Worm (Caenorhabditis elegans) whole organism, late embryonic: Measurements from ENCODE around the gene nspc-12.

Source experiments
- C08G9.2 ChIP-seq: sonication (generic microtip); optimal IDR thresholded peaks from 2 replicates; lab custom pipeline; 2016; ENCODE audit warnings: mild to moderate bottlenecking, missing genetic modification characterization, moderate library complexity, missing compliant biosample characterization
- C38D4.7 ChIP-seq: fragments of 200-800 bp; sonication (Bioruptor generic); optimal IDR thresholded peaks from 2 replicates; lab custom pipeline; 2018; ENCODE audit warnings: mild to moderate bottlenecking, missing genetic modification characterization, moderate library complexity, missing compliant biosample characterization
- F13H6.1 ChIP-seq: sonication (generic microtip); optimal IDR thresholded peaks from 2 replicates; lab custom pipeline; 2016; ENCODE audit warnings: missing genetic modification characterization, missing compliant biosample characterization
- K09A11.1 ChIP-seq: sonication (generic microtip); optimal IDR thresholded peaks from 2 replicates; lab custom pipeline; 2017; ENCODE audit warnings: antibody characterized with exemption, mild to moderate bottlenecking, missing genetic modification characterization, missing compliant biosample characterization; ENCODE audit not compliant: insufficient read depth
- T23F11.4 ChIP-seq: fragments of 200-800 bp; sonication (Bioruptor generic); optimal IDR thresholded peaks from 2 replicates; lab custom pipeline; 2018; ENCODE audit warnings: mild to moderate bottlenecking, missing genetic modification characterization, missing compliant biosample characterization
- Y22D7AL.16 ChIP-seq: sonication (generic microtip); optimal IDR thresholded peaks from 2 replicates; lab custom pipeline; 2016; ENCODE audit warnings: missing genetic modification characterization, missing compliant biosample characterization
- ceh-2 ChIP-seq: sonication (generic microtip); optimal IDR thresholded peaks from 2 replicates; lab custom pipeline; 2016; ENCODE audit warnings: missing genotype, missing genetic modification characterization, missing compliant biosample characterization
- ceh-22 ChIP-seq: sonication (generic microtip); optimal IDR thresholded peaks from 2 replicates; lab custom pipeline; 2017; ENCODE audit warnings: missing biosample characterization, missing genetic modification characterization
- ceh-30 ChIP-seq: fragments of 150-350 bp; optimal IDR thresholded peaks from 2 replicates; lab custom pipeline; 2014; ENCODE audit warnings: missing biosample characterization, missing genetic modification characterization
- ceh-31 ChIP-seq: sonication (generic microtip); optimal IDR thresholded peaks from 2 replicates; lab custom pipeline; 2016; ENCODE audit warnings: missing genetic modification characterization, missing compliant biosample characterization
- ceh-34 ChIP-seq: sonication (generic microtip); optimal IDR thresholded peaks from 2 replicates; lab custom pipeline; 2016; ENCODE audit warnings: mild to moderate bottlenecking, missing genetic modification characterization, missing compliant biosample characterization
- ceh-45 ChIP-seq: fragments of 200-800 bp; sonication (Bioruptor generic); IDR thresholded peaks from 2 replicates; pipeline ENCODE4 v1.3.6; 2022; ENCODE audit warnings: missing genetic modification reagents, missing genetic modification characterization, missing compliant biosample characterization
- ceh-6 ChIP-seq: fragments of 200-800 bp; sonication (Bioruptor generic); optimal IDR thresholded peaks from 2 replicates; lab custom pipeline; 2018; ENCODE audit warnings: mild to moderate bottlenecking, missing genetic modification characterization, missing compliant biosample characterization
- dve-1 ChIP-seq: sonication (generic microtip); optimal IDR thresholded peaks from 2 replicates; lab custom pipeline; 2017; ENCODE audit warnings: antibody characterized with exemption, mild to moderate bottlenecking, missing genetic modification characterization, missing compliant biosample characterization
- elt-2 ChIP-seq: sonication (generic microtip); optimal IDR thresholded peaks from 2 replicates; lab custom pipeline; 2016; ENCODE audit warnings: missing genetic modification reagents, missing genetic modification characterization, missing compliant biosample characterization
- elt-4 ChIP-seq: sonication (generic microtip); optimal IDR thresholded peaks from 2 replicates; lab custom pipeline; 2016; ENCODE audit warnings: missing genetic modification characterization, missing compliant biosample characterization
- ets-4 ChIP-seq: sonication (generic microtip); optimal IDR thresholded peaks from 2 replicates; lab custom pipeline; 2016; ENCODE audit warnings: missing genetic modification characterization, missing compliant biosample characterization
- eyg-1 ChIP-seq: sonication (generic microtip); optimal IDR thresholded peaks from 2 replicates; lab custom pipeline; 2016; ENCODE audit warnings: missing genotype, missing genetic modification characterization, missing compliant biosample characterization
- fax-1 ChIP-seq: sonication (generic microtip); optimal IDR thresholded peaks from 2 replicates; lab custom pipeline; 2016; ENCODE audit warnings: missing genotype, missing genetic modification characterization, missing compliant biosample characterization
- fkh-10 ChIP-seq: fragments of 150-350 bp; optimal IDR thresholded peaks from 2 replicates; lab custom pipeline; 2014; ENCODE audit warnings: missing biosample characterization, missing genetic modification reagents, missing genetic modification characterization
- fkh-6 ChIP-seq: sonication (generic microtip); optimal IDR thresholded peaks from 2 replicates; lab custom pipeline; 2016; ENCODE audit warnings: missing genetic modification characterization, missing compliant biosample characterization
- gmeb-2 ChIP-seq: sonication (generic microtip); optimal IDR thresholded peaks from 2 replicates; lab custom pipeline; 2016; ENCODE audit warnings: missing genetic modification characterization, inconsistent platforms, missing compliant biosample characterization
- hlh-13 ChIP-seq: fragments of 200-800 bp; sonication (Bioruptor generic); optimal IDR thresholded peaks from 2 replicates; lab custom pipeline; 2018; ENCODE audit warnings: mild to moderate bottlenecking, missing genetic modification characterization, missing compliant biosample characterization
- hlh-15 ChIP-seq: sonication (generic microtip); optimal IDR thresholded peaks from 2 replicates; lab custom pipeline; 2016; ENCODE audit warnings: missing genetic modification characterization, missing compliant biosample characterization
- hlh-6 ChIP-seq: sonication (generic microtip); optimal IDR thresholded peaks from 2 replicates; lab custom pipeline; 2016; ENCODE audit warnings: missing genotype, missing genetic modification characterization, missing compliant biosample characterization
- hlh-8 ChIP-seq: sonication (generic microtip); optimal IDR thresholded peaks from 2 replicates; lab custom pipeline; 2016; ENCODE audit warnings: missing genotype, missing genetic modification characterization, missing compliant biosample characterization
- lin-11 ChIP-seq: fragments of 200-800 bp; sonication (Bioruptor generic); optimal IDR thresholded peaks from 2 replicates; lab custom pipeline; 2018; ENCODE audit warnings: mild to moderate bottlenecking, missing genetic modification characterization, missing compliant biosample characterization
- madf-2 ChIP-seq: sonication (generic microtip); optimal IDR thresholded peaks from 2 replicates; lab custom pipeline; 2017; ENCODE audit warnings: missing genetic modification characterization, missing compliant biosample characterization
- nfya-1 ChIP-seq: sonication (generic microtip); optimal IDR thresholded peaks from 2 replicates; lab custom pipeline; 2017; ENCODE audit warnings: missing genetic modification characterization, mild to moderate bottlenecking, missing compliant biosample characterization, antibody characterized with exemption, moderate library complexity
- nhr-232 ChIP-seq: sonication (generic microtip); optimal IDR thresholded peaks from 2 replicates; lab custom pipeline; 2016; ENCODE audit warnings: missing genetic modification characterization, missing compliant biosample characterization
- npax-4 ChIP-seq: sonication (generic microtip); optimal IDR thresholded peaks from 2 replicates; lab custom pipeline; 2016; ENCODE audit warnings: missing genetic modification characterization, missing compliant biosample characterization
- pag-3 ChIP-seq: sonication (generic microtip); optimal IDR thresholded peaks from 2 replicates; lab custom pipeline; 2016; ENCODE audit warnings: missing compliant biosample characterization, missing genetic modification characterization, borderline replicate concordance
- pax-1 ChIP-seq: fragments of 150-350 bp; optimal IDR thresholded peaks from 2 replicates; lab custom pipeline; 2014; ENCODE audit warnings: missing biosample characterization, missing genetic modification characterization
- pros-1 ChIP-seq: fragments of 150-350 bp; optimal IDR thresholded peaks from 2 replicates; lab custom pipeline; 2014; ENCODE audit warnings: missing biosample characterization, missing genetic modification reagents, missing genetic modification characterization
- ref-2 ChIP-seq: sonication (generic microtip); optimal IDR thresholded peaks from 2 replicates; lab custom pipeline; 2016; ENCODE audit warnings: missing genetic modification characterization, missing compliant biosample characterization
- rnt-1 ChIP-seq: sonication (generic microtip); optimal IDR thresholded peaks from 2 replicates; lab custom pipeline; 2016; ENCODE audit warnings: missing genetic modification characterization, missing compliant biosample characterization
- sdc-2 ChIP-seq: sonication (generic microtip); optimal IDR thresholded peaks from 2 replicates; lab custom pipeline; 2016; ENCODE audit warnings: missing genotype, missing genetic modification characterization, missing compliant biosample characterization
- sox-4 ChIP-seq: sonication (generic microtip); optimal IDR thresholded peaks from 2 replicates; lab custom pipeline; 2017; ENCODE audit warnings: mild to moderate bottlenecking, missing genetic modification characterization, inconsistent platforms, missing compliant biosample characterization
- syd-9 ChIP-seq: sonication (generic microtip); optimal IDR thresholded peaks from 2 replicates; lab custom pipeline; 2016; ENCODE audit warnings: mild to moderate bottlenecking, missing genetic modification characterization, moderate library complexity, missing compliant biosample characterization
- tbx-2 ChIP-seq: sonication (generic microtip); optimal IDR thresholded peaks from 2 replicates; lab custom pipeline; 2016; ENCODE audit warnings: missing genetic modification characterization, missing compliant biosample characterization
- tbx-7 ChIP-seq: sonication (generic microtip); optimal IDR thresholded peaks from 2 replicates; lab custom pipeline; 2016; ENCODE audit warnings: missing genotype, missing genetic modification characterization, missing compliant biosample characterization
- ttx-3 ChIP-seq: sonication (generic microtip); optimal IDR thresholded peaks from 2 replicates; lab custom pipeline; 2016; ENCODE audit warnings: missing genetic modification reagents, missing genetic modification characterization, missing compliant biosample characterization
- unc-3 ChIP-seq, 2 experiments: fragments of 200-800 bp in 1 of 2; sonication (Bioruptor generic) in 1 of 2; sonication (generic microtip) in 1 of 2; conservative IDR thresholded peaks in 1 of 2; optimal IDR thresholded peaks in 1 of 2; 2 replicates each; pipeline versions ENCODE4 v1.3.6 to Lab custom; 2016 to 2022; ENCODE audit warnings: missing compliant biosample characterization in 2 of 2, missing genetic modification characterization in 2 of 2, missing genetic modification reagents in 1 of 2
- unc-42 ChIP-seq: sonication (generic microtip); optimal IDR thresholded peaks from 2 replicates; lab custom pipeline; 2016; ENCODE audit warnings: missing genotype, missing genetic modification characterization, missing compliant biosample characterization
- unc-86 ChIP-seq: sonication (generic microtip); optimal IDR thresholded peaks from 2 replicates; lab custom pipeline; 2016; ENCODE audit warnings: missing genetic modification characterization, missing compliant biosample characterization
- zip-5 ChIP-seq: sonication (generic microtip); optimal IDR thresholded peaks from 2 replicates; lab custom pipeline; 2016; ENCODE audit warnings: missing genetic modification characterization, missing compliant biosample characterization

The nspc-12 gene

DNA sequence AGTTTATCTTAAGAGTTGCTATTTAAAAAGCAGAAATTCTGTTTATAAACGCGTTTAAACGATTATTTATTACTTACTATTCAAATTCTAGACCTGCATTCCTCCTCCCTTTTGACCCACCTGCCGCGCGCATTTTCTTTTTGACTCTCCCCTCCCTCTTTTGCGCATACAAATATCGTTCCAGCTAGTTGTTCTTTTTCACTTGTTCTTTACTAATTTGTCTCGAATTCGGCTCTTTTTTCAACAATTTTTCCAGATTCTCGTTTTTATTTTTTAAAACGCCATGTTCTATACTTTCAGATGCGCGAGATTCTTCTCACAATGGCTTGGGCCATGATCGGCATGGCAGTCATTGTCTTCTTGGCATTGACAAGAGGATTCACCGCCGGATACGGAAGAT is 8.9 kb upstream of the nspc-12 start, which contains the start of gene F19H6.4:
Gene F19H6.4 (plus strand): TSS at position 301 of the 400 bp plus-strand sequence.
- TF ChIP-seq ref-2 (tag; lab: Kevin White, UChicago): no peak
- TF ChIP-seq ceh-22 (tag; lab: Kevin White, UChicago): no peak
- TF ChIP-seq ceh-2 (tag; lab: Kevin White, UChicago): no peak
- no peak for TF ChIP-seq sdc-2
- TF ChIP-seq pax-1 (tag; lab: Kevin White, UChicago): no peak
- TF ChIP-seq npax-4 (tag; lab: Kevin White, UChicago): no peak
- TF ChIP-seq ttx-3 (tag; lab: Kevin White, UChicago): no peak
- TF ChIP-seq ceh-30 (tag; lab: Kevin White, UChicago): no peak
- no peak for TF ChIP-seq hlh-6 (tag; lab: Kevin White, UChicago)
- TF ChIP-seq elt-4 (tag; lab: Kevin White, UChicago): no peak
- no peak for TF ChIP-seq ceh-31 (tag; lab: Kevin White, UChicago)
- TF ChIP-seq lin-11 (tag; lab: Kevin White, UChicago): no peak
- TF ChIP-seq unc-42 (tag; lab: Kevin White, UChicago): no peak
- TF ChIP-seq ets-4: no peak
- no peak for TF ChIP-seq unc-86 (tag; lab: Kevin White, UChicago)
- no peak for TF ChIP-seq nfya-1 (tag; lab: Kevin White, UChicago)

DNA sequence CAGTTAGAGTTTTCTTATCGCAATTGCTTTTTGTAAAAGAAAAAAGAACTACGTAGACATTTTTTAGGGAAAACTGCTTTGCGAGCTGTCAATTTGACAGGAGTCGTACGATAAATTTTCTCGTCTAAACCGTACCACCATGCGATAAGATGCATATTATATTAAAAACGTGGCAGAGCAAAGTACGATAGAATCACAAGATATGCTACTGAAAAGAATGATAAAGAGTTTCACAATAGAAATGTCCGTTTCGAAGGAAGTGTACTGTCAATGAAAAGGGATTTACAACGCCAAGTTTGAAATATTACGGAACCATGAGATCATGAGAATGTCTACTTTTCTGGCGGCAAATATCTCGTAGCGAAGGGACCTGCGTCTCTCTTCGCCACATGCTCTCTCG is 8.3 kb upstream of the nspc-12 start, which contains the start of gene F19H6.5:
Gene F19H6.5 (minus strand): TSS at position 101 of the 400 bp plus-strand sequence.
- TF ChIP-seq dve-1 (tag; lab: Kevin White, UChicago) (no peak), ceh-45 (no peak), ceh-2 (tag; lab: Kevin White, UChicago) (no peak), hlh-8 (tag; lab: Kevin White, UChicago) (no peak), nhr-232 (tag; lab: Kevin White, UChicago) (no peak), fkh-10 (GFP tag; lab: Kevin White, UChicago) (no peak), gmeb-2 (tag; lab: Kevin White, UChicago) (no peak), C38D4.7 (no peak), unc-3 (GFP tag; conservative IDR thresholded peaks at IDR 0.05; lab: Robert Waterston, UW) (no peak), unc-3 (tag; optimal IDR thresholded peaks at IDR 0.05; lab: Kevin White, UChicago) (no peak), unc-42 (tag; lab: Kevin White, UChicago) (no peak), madf-2 (no peak), pag-3 (tag; lab: Kevin White, UChicago) (no peak)

- TF ChIP-seq fkh-10 (GFP tag; lab: Kevin White, UChicago) (no peak), ttx-3 (tag; lab: Kevin White, UChicago) (no peak), pag-3 (tag; lab: Kevin White, UChicago) (no peak), sdc-2 (peak; percentile 99), C38D4.7 (no peak), nhr-232 (tag; lab: Kevin White, UChicago) (no peak), ceh-6 (GFP tag; lab: Kevin White, UChicago) (no peak), Y22D7AL.16 (no peak), unc-86 (tag; lab: Kevin White, UChicago) (no peak), ceh-34 (tag; lab: Kevin White, UChicago) (peak; percentile 67), pros-1 (tag; lab: Kevin White, UChicago) (no peak), ceh-2 (tag; lab: Kevin White, UChicago) (no peak), fax-1 (tag; lab: Kevin White, UChicago) (no peak), tbx-7 (tag; lab: Kevin White, UChicago) (no peak), fkh-6 (no peak), C08G9.2 (no peak), gmeb-2 (tag; lab: Kevin White, UChicago) (no peak), T23F11.4 (GFP tag; lab: Kevin White, UChicago) (no peak), zip-5 (tag; lab: Kevin White, UChicago) (no peak), ref-2 (tag; lab: Kevin White, UChicago) (no peak), hlh-6 (tag; lab: Kevin White, UChicago) (no peak), npax-4 (tag; lab: Kevin White, UChicago) (no peak), F13H6.1 (no peak), madf-2 (no peak), hlh-13 (GFP tag; lab: Kevin White, UChicago) (no peak), K09A11.1 (peak; percentile 78), eyg-1 (tag; lab: Kevin White, UChicago) (no peak), sox-4 (tag; lab: Kevin White, UChicago) (no peak), tbx-2 (tag; lab: Kevin White, UChicago) (peak; percentile 71), elt-2 (tag; lab: Kevin White, UChicago) (peak; percentile 64), hlh-15 (tag; lab: Kevin White, UChicago) (no peak), rnt-1 (peak; percentile 85), syd-9 (tag; lab: Kevin White, UChicago) (peak; percentile 51), ets-4 (peak; percentile 53)
Measured at ce11 chrX:12362951-12363486, 6.5 kb upstream of the nspc-12 start.
